Worm (Caenorhabditis elegans) whole organism, late embryonic: ENCODE results near the gene inpp-4B.

ENCODE experiments used
- C08G9.2 ChIP-seq: sonication (generic microtip); optimal IDR thresholded peaks from 2 replicates; lab custom pipeline; 2016; ENCODE audit warnings: mild to moderate bottlenecking, missing genetic modification characterization, moderate library complexity, missing compliant biosample characterization
- F13H6.1 ChIP-seq: sonication (generic microtip); optimal IDR thresholded peaks from 2 replicates; lab custom pipeline; 2016; ENCODE audit warnings: missing genetic modification characterization, missing compliant biosample characterization
- K09A11.1 ChIP-seq: sonication (generic microtip); optimal IDR thresholded peaks from 2 replicates; lab custom pipeline; 2017; ENCODE audit warnings: antibody characterized with exemption, mild to moderate bottlenecking, missing genetic modification characterization, missing compliant biosample characterization; ENCODE audit not compliant: insufficient read depth
- ama-1 ChIP-seq: fragments of 150-350 bp; optimal IDR thresholded peaks from 2 replicates; lab custom pipeline; 2014
- ceh-14 ChIP-seq: sonication (generic microtip); optimal IDR thresholded peaks from 2 replicates; lab custom pipeline; 2016; ENCODE audit warnings: missing genotype, missing genetic modification characterization, missing compliant biosample characterization
- ceh-18 ChIP-seq: sonication (generic microtip); optimal IDR thresholded peaks from 2 replicates; lab custom pipeline; 2016; ENCODE audit warnings: missing genetic modification characterization, missing compliant biosample characterization
- ceh-19 ChIP-seq: fragments of 200-800 bp; sonication (Bioruptor generic); optimal IDR thresholded peaks from 2 replicates; lab custom pipeline; 2018; ENCODE audit warnings: mild to moderate bottlenecking, missing genetic modification characterization, missing compliant biosample characterization
- ceh-2 ChIP-seq: sonication (generic microtip); optimal IDR thresholded peaks from 2 replicates; lab custom pipeline; 2016; ENCODE audit warnings: missing genotype, missing genetic modification characterization, missing compliant biosample characterization
- ceh-24 ChIP-seq: sonication (generic microtip); optimal IDR thresholded peaks from 2 replicates; lab custom pipeline; 2016; ENCODE audit warnings: mild to moderate bottlenecking, missing genetic modification characterization, missing compliant biosample characterization
- ceh-30 ChIP-seq: fragments of 150-350 bp; optimal IDR thresholded peaks from 2 replicates; lab custom pipeline; 2014; ENCODE audit warnings: missing biosample characterization, missing genetic modification characterization
- ceh-34 ChIP-seq: sonication (generic microtip); optimal IDR thresholded peaks from 2 replicates; lab custom pipeline; 2016; ENCODE audit warnings: mild to moderate bottlenecking, missing genetic modification characterization, missing compliant biosample characterization
- ceh-45 ChIP-seq: fragments of 200-800 bp; sonication (Bioruptor generic); IDR thresholded peaks from 2 replicates; pipeline ENCODE4 v1.3.6; 2022; ENCODE audit warnings: missing genetic modification reagents, missing genetic modification characterization, missing compliant biosample characterization
- ceh-48 ChIP-seq: sonication (generic microtip); optimal IDR thresholded peaks from 2 replicates; lab custom pipeline; 2016; ENCODE audit warnings: missing genetic modification characterization, inconsistent platforms, missing compliant biosample characterization
- ceh-6 ChIP-seq: fragments of 200-800 bp; sonication (Bioruptor generic); optimal IDR thresholded peaks from 2 replicates; lab custom pipeline; 2018; ENCODE audit warnings: mild to moderate bottlenecking, missing genetic modification characterization, missing compliant biosample characterization
- dmd-4 ChIP-seq: sonication (generic microtip); optimal IDR thresholded peaks from 2 replicates; lab custom pipeline; 2016; ENCODE audit warnings: borderline replicate concordance, missing genetic modification characterization, missing compliant biosample characterization
- dve-1 ChIP-seq: sonication (generic microtip); optimal IDR thresholded peaks from 2 replicates; lab custom pipeline; 2017; ENCODE audit warnings: antibody characterized with exemption, mild to moderate bottlenecking, missing genetic modification characterization, missing compliant biosample characterization
- elt-4 ChIP-seq: sonication (generic microtip); optimal IDR thresholded peaks from 2 replicates; lab custom pipeline; 2016; ENCODE audit warnings: missing genetic modification characterization, missing compliant biosample characterization
- ets-4 ChIP-seq: sonication (generic microtip); optimal IDR thresholded peaks from 2 replicates; lab custom pipeline; 2016; ENCODE audit warnings: missing genetic modification characterization, missing compliant biosample characterization
- fax-1 ChIP-seq: sonication (generic microtip); optimal IDR thresholded peaks from 2 replicates; lab custom pipeline; 2016; ENCODE audit warnings: missing genotype, missing genetic modification characterization, missing compliant biosample characterization
- fkh-10 ChIP-seq: fragments of 150-350 bp; optimal IDR thresholded peaks from 2 replicates; lab custom pipeline; 2014; ENCODE audit warnings: missing biosample characterization, missing genetic modification reagents, missing genetic modification characterization
- hlh-15 ChIP-seq: sonication (generic microtip); optimal IDR thresholded peaks from 2 replicates; lab custom pipeline; 2016; ENCODE audit warnings: missing genetic modification characterization, missing compliant biosample characterization
- madf-2 ChIP-seq: sonication (generic microtip); optimal IDR thresholded peaks from 2 replicates; lab custom pipeline; 2017; ENCODE audit warnings: missing genetic modification characterization, missing compliant biosample characterization
- mec-3 ChIP-seq: sonication (generic microtip); optimal IDR thresholded peaks from 2 replicates; lab custom pipeline; 2016; ENCODE audit warnings: borderline replicate concordance, missing genetic modification characterization, missing compliant biosample characterization
- nfya-1 ChIP-seq: sonication (generic microtip); optimal IDR thresholded peaks from 2 replicates; lab custom pipeline; 2017; ENCODE audit warnings: missing genetic modification characterization, mild to moderate bottlenecking, missing compliant biosample characterization, antibody characterized with exemption, moderate library complexity
- nhr-11 ChIP-seq: fragments of 150-350 bp; optimal IDR thresholded peaks from 2 replicates; lab custom pipeline; 2014; ENCODE audit warnings: missing biosample characterization, missing genetic modification characterization
- nhr-232 ChIP-seq: sonication (generic microtip); optimal IDR thresholded peaks from 2 replicates; lab custom pipeline; 2016; ENCODE audit warnings: missing genetic modification characterization, missing compliant biosample characterization
- pat-9 ChIP-seq: fragments of 200-800 bp; sonication (Bioruptor generic); optimal IDR thresholded peaks from 2 replicates; lab custom pipeline; 2018; ENCODE audit warnings: mild to moderate bottlenecking, missing genetic modification characterization, moderate library complexity, missing compliant biosample characterization
- pax-1 ChIP-seq: fragments of 150-350 bp; optimal IDR thresholded peaks from 2 replicates; lab custom pipeline; 2014; ENCODE audit warnings: missing biosample characterization, missing genetic modification characterization
- pqm-1 ChIP-seq: sonication (generic microtip); optimal IDR thresholded peaks from 2 replicates; lab custom pipeline; 2016; ENCODE audit warnings: missing genetic modification characterization, missing compliant biosample characterization
- pros-1 ChIP-seq: fragments of 150-350 bp; optimal IDR thresholded peaks from 2 replicates; lab custom pipeline; 2014; ENCODE audit warnings: missing biosample characterization, missing genetic modification reagents, missing genetic modification characterization
- ref-2 ChIP-seq: sonication (generic microtip); optimal IDR thresholded peaks from 2 replicates; lab custom pipeline; 2016; ENCODE audit warnings: missing genetic modification characterization, missing compliant biosample characterization
- rnt-1 ChIP-seq: sonication (generic microtip); optimal IDR thresholded peaks from 2 replicates; lab custom pipeline; 2016; ENCODE audit warnings: missing genetic modification characterization, missing compliant biosample characterization
- sdc-2 ChIP-seq: sonication (generic microtip); optimal IDR thresholded peaks from 2 replicates; lab custom pipeline; 2016; ENCODE audit warnings: missing genotype, missing genetic modification characterization, missing compliant biosample characterization
- sox-4 ChIP-seq: sonication (generic microtip); optimal IDR thresholded peaks from 2 replicates; lab custom pipeline; 2017; ENCODE audit warnings: mild to moderate bottlenecking, missing genetic modification characterization, inconsistent platforms, missing compliant biosample characterization
- syd-9 ChIP-seq: sonication (generic microtip); optimal IDR thresholded peaks from 2 replicates; lab custom pipeline; 2016; ENCODE audit warnings: mild to moderate bottlenecking, missing genetic modification characterization, moderate library complexity, missing compliant biosample characterization
- tbx-2 ChIP-seq: sonication (generic microtip); optimal IDR thresholded peaks from 2 replicates; lab custom pipeline; 2016; ENCODE audit warnings: missing genetic modification characterization, missing compliant biosample characterization
- unc-3 ChIP-seq, 2 experiments: fragments of 200-800 bp in 1 of 2; sonication (Bioruptor generic) in 1 of 2; sonication (generic microtip) in 1 of 2; conservative IDR thresholded peaks in 1 of 2; optimal IDR thresholded peaks in 1 of 2; 2 replicates each; pipeline versions ENCODE4 v1.3.6 to Lab custom; 2016 to 2022; ENCODE audit warnings: missing compliant biosample characterization in 2 of 2, missing genetic modification characterization in 2 of 2, missing genetic modification reagents in 1 of 2
- unc-42 ChIP-seq: sonication (generic microtip); optimal IDR thresholded peaks from 2 replicates; lab custom pipeline; 2016; ENCODE audit warnings: missing genotype, missing genetic modification characterization, missing compliant biosample characterization
- unc-86 ChIP-seq: sonication (generic microtip); optimal IDR thresholded peaks from 2 replicates; lab custom pipeline; 2016; ENCODE audit warnings: missing genetic modification characterization, missing compliant biosample characterization
- zip-5 ChIP-seq: sonication (generic microtip); optimal IDR thresholded peaks from 2 replicates; lab custom pipeline; 2016; ENCODE audit warnings: missing genetic modification characterization, missing compliant biosample characterization
- ztf-16 ChIP-seq: sonication (generic microtip); optimal IDR thresholded peaks from 2 replicates; lab custom pipeline; 2017; ENCODE audit warnings: missing genetic modification characterization, missing compliant biosample characterization

The inpp-4B gene

DNA sequence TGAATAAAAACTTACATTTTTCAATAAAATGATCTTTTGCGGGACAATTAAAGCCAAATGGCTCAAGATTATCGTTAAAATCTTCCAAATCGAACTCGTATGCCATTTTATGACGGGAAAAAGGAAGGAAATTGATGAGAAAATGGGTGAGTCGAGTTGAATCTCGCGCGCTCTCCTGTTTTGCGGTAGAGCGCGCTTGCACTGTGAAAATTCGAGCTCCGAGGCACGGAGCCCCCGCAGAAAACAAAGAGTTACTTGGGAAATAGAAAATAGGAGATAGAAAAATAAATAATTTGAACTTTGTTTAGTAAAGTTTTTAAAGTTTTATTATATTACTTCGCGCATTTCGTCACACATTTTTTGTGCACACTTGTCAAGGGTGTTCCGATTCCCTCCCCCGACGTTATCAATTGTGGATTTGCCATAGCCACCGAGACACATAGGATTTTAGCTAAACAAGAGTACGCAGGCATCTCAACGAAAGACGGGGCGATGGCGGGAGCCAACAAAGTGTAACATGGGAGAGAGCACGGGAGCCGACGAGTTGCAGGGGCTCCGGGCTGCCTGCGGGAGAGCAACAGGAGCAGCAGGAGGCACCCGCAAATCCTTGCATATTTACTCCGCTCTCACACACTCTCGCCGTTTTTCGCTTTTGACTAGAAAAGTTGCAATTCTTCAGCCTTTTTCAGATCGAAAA lies 18.1 kb downstream of the inpp-4B start, which contains the start of the genes div-1 and cor-1 (continued):
- TF ChIP-seq mec-3, result no peak
- no peak for TF ChIP-seq ceh-45 (GFP tag; lab: Robert Waterston, UW)
- no peak for TF ChIP-seq K09A11.1 (tag; lab: Kevin White, UChicago)
- TF ChIP-seq ceh-18 (tag; lab: Kevin White, UChicago), result peak; percentile 76
- TF ChIP-seq fax-1 (tag; lab: Kevin White, UChicago), result no peak
- no peak for TF ChIP-seq ceh-24 (tag; lab: Kevin White, UChicago)
- TF ChIP-seq elt-4 (tag; lab: Kevin White, UChicago), result no peak
- TF ChIP-seq ceh-19 (GFP tag; lab: Kevin White, UChicago), result no peak
- TF ChIP-seq pax-1 (tag; lab: Kevin White, UChicago), result no peak
- TF ChIP-seq ama-1 (lab: Kevin White, UChicago), result no peak
- no peak for TF ChIP-seq nfya-1 (tag; lab: Kevin White, UChicago)
- no peak for TF ChIP-seq unc-42 (tag; lab: Kevin White, UChicago)
- no peak for TF ChIP-seq syd-9 (tag; lab: Kevin White, UChicago)
- peak; percentile 50 for TF ChIP-seq rnt-1 (tag; lab: Kevin White, UChicago)
- peak; percentile 36 for TF ChIP-seq ceh-2 (tag; lab: Kevin White, UChicago)
- TF ChIP-seq nhr-232, result no peak
- no peak for TF ChIP-seq hlh-15 (tag; lab: Kevin White, UChicago)
- peak; percentile 56 for TF ChIP-seq tbx-2 (tag; lab: Kevin White, UChicago)
- TF ChIP-seq dmd-4, result no peak
- TF ChIP-seq dve-1 (tag; lab: Kevin White, UChicago), result no peak
- TF ChIP-seq unc-86 (tag; lab: Kevin White, UChicago), result no peak
- no peak for TF ChIP-seq fkh-10
- TF ChIP-seq ceh-14 (tag; lab: Kevin White, UChicago), result no peak
- TF ChIP-seq sox-4, result no peak
- TF ChIP-seq ceh-34 (tag; lab: Kevin White, UChicago), result no peak
- TF ChIP-seq F13H6.1 (tag; lab: Kevin White, UChicago), result no peak
- peak; percentile 24 for TF ChIP-seq ets-4
- TF ChIP-seq sdc-2, result no peak

DNA sequence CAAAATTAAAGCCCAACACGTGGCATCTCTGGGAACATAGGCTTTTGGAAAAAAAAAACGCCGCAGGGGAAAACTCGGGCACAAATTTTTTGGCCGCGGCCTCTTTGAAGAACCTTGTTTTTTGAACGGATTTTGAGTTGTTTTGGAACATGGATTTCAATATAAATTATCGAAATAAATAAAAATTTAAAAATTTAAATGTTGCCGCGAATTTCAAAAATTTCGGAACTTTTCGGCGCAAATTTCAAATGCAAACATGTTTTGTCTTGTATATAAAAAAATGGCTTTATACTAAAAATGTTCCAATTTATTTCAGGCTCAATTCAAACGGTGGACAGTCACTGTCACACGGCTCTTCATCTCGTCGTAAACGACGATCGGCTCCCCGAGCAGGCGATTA lies 22.7 kb downstream of the inpp-4B start:
- no peak for TF ChIP-seq unc-42 (tag; lab: Kevin White, UChicago)
- no peak for TF ChIP-seq C08G9.2 (tag; lab: Kevin White, UChicago)
- TF ChIP-seq ztf-16 (tag; lab: Kevin White, UChicago), result no peak
- no peak for TF ChIP-seq pax-1 (tag; lab: Kevin White, UChicago)
- no peak for TF ChIP-seq ets-4
- TF ChIP-seq ceh-18 (tag; lab: Kevin White, UChicago), result no peak
- no peak for TF ChIP-seq ceh-30 (tag; lab: Kevin White, UChicago)
- TF ChIP-seq pat-9 (tag; lab: Kevin White, UChicago), result no peak
- no peak for TF ChIP-seq ref-2 (tag; lab: Kevin White, UChicago)
- no peak for TF ChIP-seq ceh-19 (GFP tag; lab: Kevin White, UChicago)
- no peak for TF ChIP-seq sdc-2
- TF ChIP-seq ceh-48, result no peak
- no peak for TF ChIP-seq nhr-11 (tag; lab: Kevin White, UChicago)
- no peak for TF ChIP-seq nfya-1 (tag; lab: Kevin White, UChicago)
- no peak for TF ChIP-seq unc-3 (GFP tag; conservative IDR thresholded peaks at IDR 0.05; lab: Robert Waterston, UW)
- no peak for TF ChIP-seq unc-3 (tag; optimal IDR thresholded peaks at IDR 0.05; lab: Kevin White, UChicago)
- TF ChIP-seq dmd-4, result no peak
- no peak for TF ChIP-seq pros-1 (tag; lab: Kevin White, UChicago)
- TF ChIP-seq mec-3, result no peak

DNA sequence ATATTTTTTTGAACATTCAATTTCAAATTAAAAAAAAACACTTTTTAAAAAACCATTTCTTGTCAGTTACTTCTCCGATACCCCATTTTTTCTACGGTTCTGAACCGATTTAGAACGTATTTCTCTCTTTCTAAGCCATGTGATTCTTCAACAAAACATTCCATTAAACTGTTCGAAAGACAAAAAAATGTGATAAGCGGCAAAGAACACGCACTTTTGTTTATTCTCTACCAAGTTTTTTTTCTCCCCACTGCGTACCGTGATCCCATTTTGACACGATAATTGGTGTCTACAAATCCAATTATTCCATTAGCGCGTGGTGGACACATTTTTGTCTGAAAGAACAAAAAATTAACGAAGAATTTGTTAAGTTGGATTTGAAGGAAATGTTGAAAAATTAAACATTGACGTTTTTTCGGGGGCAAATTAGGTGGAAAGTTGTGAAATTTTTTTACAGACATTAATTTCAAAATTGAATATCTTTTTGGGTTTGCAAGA lies 25.3 kb downstream of the inpp-4B start:
- TF ChIP-seq pax-1 (tag; lab: Kevin White, UChicago) (no peak), sox-4 (no peak), nhr-232 (no peak), ceh-6 (no peak), zip-5 (no peak), pros-1 (tag; lab: Kevin White, UChicago) (no peak), unc-42 (tag; lab: Kevin White, UChicago) (no peak), madf-2 (tag; lab: Kevin White, UChicago) (no peak), dmd-4 (no peak), syd-9 (tag; lab: Kevin White, UChicago) (no peak), pqm-1 (tag; lab: Kevin White, UChicago) (no peak), ceh-2 (tag; lab: Kevin White, UChicago) (no peak)
- TF ChIP-seq, all 69 proteins: peak for 0
